Worm (Caenorhabditis elegans): ENCODE data around the gene sra-39.

The sra-39 gene

DNA sequence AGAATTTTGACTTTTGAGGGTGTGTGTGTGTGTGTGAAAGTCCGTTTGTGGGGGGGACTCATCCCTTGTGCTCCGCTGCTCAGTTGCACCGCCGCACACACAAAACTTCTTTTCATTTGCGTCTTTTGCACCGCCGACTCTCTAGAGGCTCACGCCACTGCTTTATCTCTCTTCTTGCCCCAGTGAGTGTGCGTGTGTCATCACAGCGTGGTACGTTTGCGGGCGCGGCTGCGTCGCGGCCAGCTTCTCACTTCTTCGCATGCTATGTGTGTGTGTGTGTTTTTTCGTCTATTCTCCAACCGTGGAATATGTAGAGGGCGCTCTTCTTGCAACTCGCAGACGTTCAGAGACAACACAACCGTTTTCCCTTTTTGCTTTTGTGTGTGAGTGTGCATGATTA, 42.3 kb upstream of the sra-39 start (continued):
- TF ChIP-seq lim-7 (GFP tag; IDR thresholded peaks at IDR 0.05): no peak
- TF ChIP-seq ceh-20 (GFP tag; IDR thresholded peaks at IDR 0.05): peak; percentile 74
- TF ChIP-seq nhr-111 (GFP tag; optimal IDR thresholded peaks at IDR 0.05): no peak
- TF ChIP-seq madf-9 (GFP tag; conservative IDR thresholded peaks at IDR 0.05): peak; percentile 40; the same call in 1 of the 2 replicates
- TF ChIP-seq F49E8.2 (tag; optimal IDR thresholded peaks at IDR 0.05; ENCODE audit: borderline replicate concordance): no peak
- TF ChIP-seq zfp-3 (GFP tag; conservative IDR thresholded peaks at IDR 0.05): no peak
- peak; percentile 36; the same call in 1 of the 2 replicates for TF ChIP-seq pha-4 (GFP tag; IDR thresholded peaks at IDR 0.05)
- no peak for TF ChIP-seq pha-4 (tag; optimal IDR thresholded peaks at IDR 0.05)
- TF ChIP-seq nhr-10 (tag; optimal IDR thresholded peaks at IDR 0.05): no peak
- TF ChIP-seq egl-27 (tag; optimal IDR thresholded peaks at IDR 0.05): no peak
- no peak for TF ChIP-seq snpc-1.2 (GFP tag; IDR thresholded peaks at IDR 0.05)
- TF ChIP-seq nhr-48 (tag; optimal IDR thresholded peaks at IDR 0.05): peak; percentile 28
- TF ChIP-seq skn-1 (tag; optimal IDR thresholded peaks at IDR 0.05): no peak
- peak; percentile 45 for TF ChIP-seq dve-1 (tag; optimal IDR thresholded peaks at IDR 0.05; ENCODE audit: insufficient read depth)
- TF ChIP-seq F10B5.3 (tag; optimal IDR thresholded peaks at IDR 0.05): peak; percentile 2
- TF ChIP-seq dpl-1 (GFP tag; optimal IDR thresholded peaks at IDR 0.05): peak; percentile 0
- TF ChIP-seq aly-2 (tag; optimal IDR thresholded peaks at IDR 0.05): no peak
- 0 out of 2 replicates have a peak, but pooled peaks have one; percentile 33 for TF ChIP-seq ceh-44 (GFP tag; IDR thresholded peaks at IDR 0.05)
- TF ChIP-seq nhr-6 (tag; optimal IDR thresholded peaks at IDR 0.05): peak; percentile 64
- TF ChIP-seq daf-12 (tag; optimal IDR thresholded peaks at IDR 0.05): no peak
- TF ChIP-seq F26F4.8 (GFP tag; conservative IDR thresholded peaks at IDR 0.05): no peak
- TF ChIP-seq saeg-2 (GFP tag; IDR thresholded peaks at IDR 0.05): 0 out of 2 replicates have a peak, but pooled peaks have one; percentile 45
- TF ChIP-seq ztf-11 (tag; optimal IDR thresholded peaks at IDR 0.05): no peak
- TF ChIP-seq spr-3 (GFP tag; optimal IDR thresholded peaks at IDR 0.05): no peak
- TF ChIP-seq mdt-29 (GFP tag; IDR thresholded peaks at IDR 0.05): no peak
- TF ChIP-seq T26A8.4 (GFP tag; IDR thresholded peaks at IDR 0.05): peak; percentile 43; the same call in 1 of the 2 replicates
- peak; percentile 68 for TF ChIP-seq fkh-10 (GFP tag; optimal IDR thresholded peaks at IDR 0.05)

- TF ChIP-seq nhr-41 (GFP tag; IDR thresholded peaks at IDR 0.05) (no peak), aha-1 (tag) (peak; percentile 95), mdl-1 (tag; optimal IDR thresholded peaks at IDR 0.05) (no peak)
These were observed 41.9 kb upstream of the sra-39 start for ce11 chrX:13945090-13945489.

- no peak for TF ChIP-seq lin-1 (GFP tag; IDR thresholded peaks at IDR 0.05)
- TF ChIP-seq ces-1 (GFP tag; optimal IDR thresholded peaks at IDR 0.05): no peak
- no peak for TF ChIP-seq ceh-44 (GFP tag; IDR thresholded peaks at IDR 0.05)
These were observed 41.0 kb upstream of the sra-39 start for ce11 chrX:13944184-13944583.

DNA sequence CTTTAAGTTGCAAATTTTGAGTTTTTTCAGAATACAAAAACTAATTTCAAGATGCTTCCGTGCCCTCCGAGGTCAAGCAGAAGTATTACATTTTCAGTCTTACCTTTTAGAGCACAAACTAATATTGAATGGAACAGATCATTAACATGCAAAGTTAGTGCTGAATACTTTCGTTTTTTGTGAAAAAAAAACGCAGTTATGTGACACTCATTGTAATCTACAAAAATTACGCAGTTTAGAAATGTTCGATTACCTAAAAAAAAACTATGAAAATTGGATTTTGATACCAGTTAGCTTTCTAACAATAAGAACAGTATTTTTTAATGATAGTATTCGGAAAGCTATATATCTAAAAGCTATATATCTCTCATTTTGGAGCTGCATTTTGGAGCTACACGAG, 38.6 kb upstream of the sra-39 start:
- TF ChIP-seq lin-39 (tag; optimal IDR thresholded peaks at IDR 0.05): no peak
- TF ChIP-seq nhr-77 (tag; optimal IDR thresholded peaks at IDR 0.05): no peak
- TF ChIP-seq ZK546.5 (tag; optimal IDR thresholded peaks at IDR 0.05): no peak
- peak; percentile 92 for TF ChIP-seq aha-1 (tag)
- TF ChIP-seq lir-3 (tag; optimal IDR thresholded peaks at IDR 0.05): no peak
- no peak for TF ChIP-seq unc-39 (tag; optimal IDR thresholded peaks at IDR 0.05)
- TF ChIP-seq lin-29 (GFP tag; IDR thresholded peaks at IDR 0.05): no peak

Data from whole organism, L4 larva.